Fruit fly (Drosophila melanogaster) whole organism: ENCODE measurements around the gene Cyp4e3.
A peak's percentile ranks its signal among the peaks of the same experiment; 100 is the strongest.

Source experiments
- CG8478 ChIP-seq: fragments of >200 bp; optimal IDR thresholded peaks from 2 replicates; lab custom pipeline; 2018; ENCODE audit warnings: inconsistent platforms
- Dll ChIP-seq: fragments of >200 bp; optimal IDR thresholded peaks from 2 replicates; lab custom pipeline; 2017
- EcR ChIP-seq, 2 experiments: fragments of >200 bp; optimal IDR thresholded peaks; 2 replicates each; lab custom pipeline; 2017; ENCODE audit warnings: missing biosample characterization in 2 of 2, missing genetic modification characterization in 2 of 2, missing genetic modification reagents in 2 of 2
- pan ChIP-seq: fragments of >200 bp; optimal IDR thresholded peaks from 2 replicates; lab custom pipeline; 2017
- psq ChIP-seq: fragments of >200 bp; optimal IDR thresholded peaks from 2 replicates; lab custom pipeline; 2017
- usp ChIP-seq: fragments of >200 bp; optimal IDR thresholded peaks from 2 replicates; lab custom pipeline; 2017; ENCODE audit warnings: missing biosample characterization, missing genetic modification characterization, mixed read lengths

The Cyp4e3 gene

DNA sequence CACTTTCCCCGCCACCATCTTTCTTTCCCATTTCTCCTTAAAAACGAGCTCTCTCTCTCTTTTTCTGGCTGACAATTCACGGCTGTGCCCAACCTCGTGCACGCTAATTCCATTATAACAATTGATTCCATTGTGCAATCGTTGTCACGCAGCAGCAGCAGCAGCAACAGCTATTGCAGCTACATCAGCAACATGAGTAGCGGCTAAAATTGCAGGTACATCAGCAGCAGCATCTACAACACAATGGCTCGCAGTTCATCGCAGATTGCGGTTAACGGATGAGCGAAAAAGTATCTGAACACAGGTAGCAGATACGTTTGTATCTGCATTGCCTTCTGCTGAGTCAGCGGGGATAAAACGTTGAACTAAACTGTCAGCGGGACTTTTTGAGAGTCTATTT is 44.6 kb downstream of the Cyp4e3 start:
- TF ChIP-seq CG8478 (lab: Kevin White, UChicago), result no peak

DNA sequence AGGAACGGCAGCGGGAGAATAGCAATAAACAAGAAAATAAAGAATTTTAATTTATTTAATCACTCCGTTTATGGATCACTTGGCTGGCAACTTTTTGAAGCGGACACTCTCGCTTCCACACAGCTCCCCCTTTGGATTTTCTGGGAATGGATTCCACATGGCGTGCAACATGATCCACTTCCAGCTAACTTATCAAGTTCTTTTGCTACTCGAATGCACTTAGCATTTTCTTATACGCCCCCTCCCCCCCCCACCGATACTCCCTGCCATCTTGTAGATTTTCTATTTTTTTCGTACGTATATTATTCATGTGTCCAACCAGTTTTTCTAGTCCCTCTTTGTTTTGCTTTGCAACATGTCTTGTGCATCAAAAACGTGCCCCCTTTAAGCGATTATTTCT is 45.5 kb downstream of the Cyp4e3 start:
- TF ChIP-seq CG8478 (lab: Kevin White, UChicago) (no peak), pan (no peak)

DNA sequence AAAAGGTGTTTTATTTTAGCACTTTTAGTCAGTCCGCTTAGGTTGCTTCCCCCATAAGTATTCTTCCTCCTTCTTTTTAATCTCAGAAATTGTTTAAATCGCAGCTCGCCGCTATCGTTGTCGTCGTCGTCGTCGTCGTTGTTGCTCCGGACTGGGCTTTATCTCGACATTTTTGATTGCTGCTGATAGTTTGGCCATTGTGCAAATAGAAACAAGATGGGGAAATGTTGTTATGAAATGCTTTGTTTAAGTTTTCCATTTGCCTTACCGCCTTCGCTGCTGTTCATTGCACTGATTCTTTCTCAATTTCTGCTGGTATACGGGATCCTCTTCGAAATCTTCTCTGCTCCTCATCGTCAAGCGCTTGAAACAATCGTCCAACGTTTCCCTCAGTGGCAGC is 46.9 kb downstream of the Cyp4e3 start:
- TF ChIP-seq CG8478 (lab: Kevin White, UChicago) (no peak), EcR (GFP tag; optimal IDR thresholded peaks at IDR 0.05; lab: Kevin White, UChicago) (no peak), Dll (no peak), psq (lab: Kevin White, UChicago) (no peak), pan (no peak), usp (GFP tag; lab: Kevin White, UChicago) (no peak)

DNA sequence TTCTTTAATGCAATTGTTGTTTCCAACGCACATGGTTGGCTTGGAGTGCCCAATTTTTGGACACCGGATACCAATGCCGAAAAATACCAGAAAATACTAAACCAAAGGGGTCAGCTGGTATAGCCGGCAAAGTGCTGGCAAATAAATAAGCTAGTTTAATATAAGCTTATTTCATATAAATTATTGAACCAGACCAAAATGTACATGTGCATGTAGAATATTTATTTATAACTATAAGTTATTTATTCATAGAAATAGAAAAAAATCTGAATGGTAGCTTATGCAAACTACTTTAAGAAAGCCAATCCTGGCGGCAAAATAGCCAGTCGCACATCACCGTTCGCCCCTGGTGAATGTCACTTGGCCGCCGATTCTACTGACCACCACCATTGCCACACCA is 49.4 kb downstream of the Cyp4e3 start, which contains the start of gene pelo:
TSS of gene pelo (plus strand) at position 357 of the 400 bp plus-strand sequence.
- TF ChIP-seq psq (lab: Kevin White, UChicago) (no peak), Dll (no peak), usp (GFP tag; lab: Kevin White, UChicago) (no peak), EcR (GFP tag; optimal IDR thresholded peaks at IDR 0.05; lab: Kevin White, UChicago) (no peak), CG8478 (lab: Kevin White, UChicago) (no peak), pan (no peak)

DNA sequence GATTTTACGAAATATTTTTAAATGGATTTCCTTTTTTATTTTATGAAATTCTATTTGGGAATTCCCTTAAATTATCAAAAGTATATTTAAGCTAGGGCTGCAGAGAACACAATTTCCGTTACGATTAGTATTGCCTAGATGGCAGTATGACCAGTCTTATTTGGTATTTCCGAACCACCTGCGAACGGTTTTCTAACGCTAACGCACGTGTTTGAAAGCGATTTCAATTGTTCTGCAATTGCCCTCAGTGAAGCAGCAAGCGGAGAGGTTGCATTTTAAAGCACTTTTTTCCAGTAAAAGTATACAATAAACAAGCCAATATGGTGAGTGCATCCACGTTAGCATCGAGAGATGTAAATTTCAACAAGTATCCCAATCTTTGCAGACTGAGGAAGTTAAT is 50.3 kb downstream of the Cyp4e3 start, which contains the start of gene hoip:
TSS of gene hoip (plus strand) at position 177 of the 400 bp plus-strand sequence.
- TF ChIP-seq CG8478 (lab: Kevin White, UChicago) (no peak), Dll (no peak), EcR (GFP tag; optimal IDR thresholded peaks at IDR 0.05; lab: Kevin White, UChicago) (no peak), usp (GFP tag; lab: Kevin White, UChicago) (no peak), psq (lab: Kevin White, UChicago) (no peak), pan (no peak)

DNA sequence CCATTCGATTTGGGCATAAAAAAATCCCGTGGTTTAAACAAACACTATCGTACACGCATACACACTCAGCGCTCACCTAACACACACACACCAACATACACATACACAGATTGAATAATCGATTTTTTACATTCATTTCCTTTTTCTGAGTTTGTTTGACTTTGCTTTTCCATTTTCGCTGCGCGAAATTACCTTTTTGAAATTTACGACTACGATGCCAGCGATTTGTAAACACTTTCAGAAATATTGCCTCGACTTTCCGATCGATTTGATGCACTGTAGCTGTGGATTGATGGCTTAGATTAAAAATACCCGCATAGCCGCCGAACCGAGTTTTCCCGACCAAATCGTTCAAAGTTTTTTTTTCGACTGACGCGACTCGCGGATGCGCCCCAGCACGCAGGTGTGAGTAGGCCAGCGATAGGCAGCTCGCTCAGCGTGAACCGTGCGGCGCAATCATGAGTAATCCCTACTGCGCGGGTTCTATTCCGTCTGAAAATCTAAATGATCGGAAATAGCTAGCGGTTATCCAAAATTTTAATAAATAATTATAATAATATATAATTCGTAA is 50.9 kb downstream of the Cyp4e3 start, which contains the start of gene Pka-C1:
TSS of gene Pka-C1 (minus strand) at position 375 of the 571 bp plus-strand sequence.
- TF ChIP-seq psq (lab: Kevin White, UChicago), result no peak
- TF ChIP-seq CG8478 (lab: Kevin White, UChicago), result no peak
- no peak for TF ChIP-seq EcR (GFP tag; optimal IDR thresholded peaks at IDR 0.05; lab: Kevin White, UChicago)
- no peak for TF ChIP-seq usp (GFP tag; lab: Kevin White, UChicago)
- no peak for TF ChIP-seq Dll
- no peak for TF ChIP-seq pan

DNA sequence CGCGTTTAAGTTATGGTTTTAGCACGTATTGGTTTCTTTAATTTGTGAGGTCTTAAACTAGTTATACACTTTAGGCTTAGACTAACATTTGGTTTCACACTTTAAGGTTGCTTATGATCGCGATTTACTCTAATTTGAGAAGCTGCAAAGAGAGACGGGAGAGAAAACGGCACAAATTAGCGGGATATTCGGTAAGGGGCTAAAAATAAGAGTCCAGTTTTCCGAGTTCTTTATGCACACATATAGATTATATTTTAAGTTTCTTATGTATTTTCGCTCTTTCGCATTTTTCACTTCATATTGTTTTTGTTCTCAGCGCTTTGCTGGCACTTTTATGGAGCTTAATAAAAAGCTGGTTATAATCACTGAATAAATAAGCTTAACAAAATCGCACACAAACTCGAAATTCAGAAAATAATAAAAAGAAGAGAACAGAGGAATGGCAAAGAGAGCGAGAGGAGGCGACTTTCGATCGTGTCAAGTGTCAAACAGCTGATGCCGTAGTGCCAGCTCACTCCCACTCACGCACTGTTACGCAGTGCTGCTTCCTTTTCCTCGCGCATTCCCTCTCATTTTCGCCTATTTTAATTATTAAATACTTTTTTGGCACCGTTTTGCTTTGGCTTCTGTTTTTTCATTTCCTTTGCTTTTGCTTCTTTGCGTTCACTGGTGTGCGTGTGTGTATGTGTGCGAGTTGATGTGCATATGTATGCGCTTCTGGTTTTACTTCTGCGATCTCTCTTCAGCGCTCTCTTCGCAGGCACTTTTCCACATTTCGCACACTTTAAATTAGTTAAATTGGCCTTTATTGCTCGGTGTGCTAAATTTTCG is 51.6 kb downstream of the Cyp4e3 start:
- TF ChIP-seq CG8478 (lab: Kevin White, UChicago) (peak; percentile 60), psq (lab: Kevin White, UChicago) (no peak)
